Worm (Caenorhabditis elegans) whole organism, L4/young adult: Measurements from ENCODE around the gene hmg-1.2.

Experiments used
- W03F9.2 ChIP-seq: fragments of 150-350 bp; optimal IDR thresholded peaks from 2 replicates; lab custom pipeline; 2014; ENCODE audit warnings: missing biosample characterization, missing genetic modification characterization
- dao-5 ChIP-seq: sonication (generic microtip); optimal IDR thresholded peaks from 2 replicates; lab custom pipeline; 2016; ENCODE audit warnings: missing genotype, missing genetic modification characterization, moderate library complexity, missing compliant biosample characterization
- him-1 ChIP-seq: sonication (generic microtip); optimal IDR thresholded peaks from 2 replicates; lab custom pipeline; 2016; ENCODE audit warnings: missing genotype, missing genetic modification reagents, missing genetic modification characterization, missing compliant biosample characterization

DNA sequence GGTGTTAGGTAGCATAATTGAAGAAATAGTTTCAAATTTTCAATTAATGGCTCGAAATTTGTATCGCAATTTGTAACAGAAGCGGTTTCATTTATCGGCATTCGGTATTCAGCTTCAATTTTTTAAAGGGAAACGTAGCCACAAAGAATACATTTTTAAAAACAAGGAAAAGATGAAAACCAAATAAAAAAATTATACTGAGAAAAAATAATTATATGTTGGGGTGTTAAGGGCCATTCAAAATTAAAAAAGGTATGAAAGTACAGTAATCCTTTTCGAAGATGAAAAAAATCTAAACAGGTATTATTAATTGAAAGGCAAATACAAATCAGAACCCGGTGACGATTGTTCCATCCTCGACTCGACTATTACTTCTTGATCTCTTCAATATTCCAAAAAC, 21.9 kb upstream of the hmg-1.2 start, which contains the start of gene srg-1:
- TF ChIP-seq him-1 (no peak), W03F9.2 (tag; lab: Kevin White, UChicago) (no peak), dao-5 (no peak)
